Fruit fly (Drosophila melanogaster): Measurements from ENCODE around the gene Sugb.
A peak's percentile ranks its signal among the peaks of the same experiment; 100 is the strongest.

Sugb gene

DNA sequence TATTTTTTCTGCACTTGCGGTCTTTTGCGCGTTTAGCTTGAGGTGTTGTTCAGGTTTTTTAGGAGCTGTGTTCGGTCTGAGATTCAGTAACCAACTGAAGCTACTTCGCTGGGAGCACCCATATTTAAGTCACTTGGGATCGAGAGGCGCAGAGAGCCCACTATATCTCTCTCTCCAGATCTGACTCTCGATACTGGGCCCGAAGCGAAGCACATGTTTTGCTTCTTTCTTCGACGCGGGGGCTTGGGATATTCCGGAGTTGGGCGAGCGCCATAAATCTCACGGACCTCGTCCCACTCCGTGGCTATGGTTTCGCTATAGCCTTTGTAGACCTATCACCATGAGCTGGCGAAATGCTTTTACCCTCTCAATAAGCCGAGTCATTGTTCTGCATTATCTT lies 31.4 kb downstream of the Sugb start, which contains the start of gene CG14132 (continued):
- no peak for TF ChIP-seq CG3726 (GFP tag; IDR thresholded peaks at IDR 0.05)
- 0 out of 3 replicates have a peak, but pooled peaks have one; percentile 20 for TF ChIP-seq Dbx (GFP tag; IDR thresholded peaks at IDR 0.05)
- TF ChIP-seq Sry-β (GFP tag; optimal IDR thresholded peaks at IDR 0.05) = no peak
- TF ChIP-seq NK7.1 (GFP tag; optimal IDR thresholded peaks at IDR 0.05) = no peak
- TF ChIP-seq ham (GFP tag; IDR thresholded peaks at IDR 0.05) = no peak
- TF ChIP-seq ATbp (GFP tag; optimal IDR thresholded peaks at IDR 0.05) = no peak
- TF ChIP-seq fru (optimal IDR thresholded peaks at IDR 0.05) = no peak
- TF ChIP-seq CkIIα-i1 (GFP tag; IDR thresholded peaks at IDR 0.05) = no peak
- no peak for TF ChIP-seq CG33213 (GFP tag; optimal IDR thresholded peaks at IDR 0.05)
- TF ChIP-seq CG15479 (GFP tag; optimal IDR thresholded peaks at IDR 0.05) = no peak
- TF ChIP-seq toy (GFP tag; IDR thresholded peaks at IDR 0.05) = no peak
- TF ChIP-seq CG1603 (tag; optimal IDR thresholded peaks at IDR 0.05) = no peak
- no peak for TF ChIP-seq Xbp1 (GFP tag; optimal IDR thresholded peaks at IDR 0.05)
- TF ChIP-seq z (GFP tag; IDR thresholded peaks at IDR 0.05) = no peak
- no peak for TF ChIP-seq gsb-n (tag; optimal IDR thresholded peaks at IDR 0.05)
- TF ChIP-seq Bgb (GFP tag; IDR thresholded peaks at IDR 0.05; ENCODE audit: partially characterized antibody) = no peak
- no peak for TF ChIP-seq CG4820 (GFP tag; optimal IDR thresholded peaks at IDR 0.05)
- no peak for TF ChIP-seq ara (GFP tag; IDR thresholded peaks at IDR 0.05)
- TF ChIP-seq bcd (GFP tag; optimal IDR thresholded peaks at IDR 0.05) = no peak
- peak; percentile 32 for TF ChIP-seq sd (tag; optimal IDR thresholded peaks at IDR 0.05)
- TF ChIP-seq Poxn (GFP tag; IDR thresholded peaks at IDR 0.05) = no peak
- TF ChIP-seq Hsf (GFP tag; optimal IDR thresholded peaks at IDR 0.05) = no peak
- TF ChIP-seq CG8478 (optimal IDR thresholded peaks at IDR 0.05) = no peak
- TF ChIP-seq HHEX (GFP tag; optimal IDR thresholded peaks at IDR 0.05) = no peak
- no peak for TF ChIP-seq CG13624 (GFP tag; optimal IDR thresholded peaks at IDR 0.05)
- peak; percentile 55 for TF ChIP-seq nom (GFP tag; optimal IDR thresholded peaks at IDR 0.05)
- peak; percentile 48 for TF ChIP-seq vvl (GFP tag; IDR thresholded peaks at IDR 0.05)
- no peak for TF ChIP-seq ssp (GFP tag; IDR thresholded peaks at IDR 0.05)
- no peak for TF ChIP-seq Ssrp (tag; optimal IDR thresholded peaks at IDR 0.05)
- no peak for TF ChIP-seq vfl (GFP tag; optimal IDR thresholded peaks at IDR 0.05)
- TF ChIP-seq chinmo (GFP tag; IDR thresholded peaks at IDR 0.05; ENCODE audit: partially characterized antibody) = 0 out of 4 replicates have a peak, but pooled peaks have one; percentile 47
- TF ChIP-seq CG9817 (tag; optimal IDR thresholded peaks at IDR 0.05) = no peak
- TF ChIP-seq CG13894 (tag; optimal IDR thresholded peaks at IDR 0.05) = peak; percentile 60
- TF ChIP-seq Rfx (GFP tag; IDR thresholded peaks at IDR 0.05) = 0 out of 2 replicates have a peak, but pooled peaks have one; percentile 5
- no peak for TF ChIP-seq ERR (GFP tag; optimal IDR thresholded peaks at IDR 0.05)
- TF ChIP-seq Med (GFP tag) = peak; percentile 61
- TF ChIP-seq Trl (optimal IDR thresholded peaks at IDR 0.05) = peak; percentile 46 to 48
- no peak for TF ChIP-seq Trl (GFP tag; optimal IDR thresholded peaks at IDR 0.05)
- no peak for TF ChIP-seq CG10321 (GFP tag; IDR thresholded peaks at IDR 0.05)
- TF ChIP-seq gro (GFP tag; optimal IDR thresholded peaks at IDR 0.05) = no peak
- TF ChIP-seq Nf-YB (GFP tag; optimal IDR thresholded peaks at IDR 0.05) = no peak
- no peak for TF ChIP-seq zfh2 (GFP tag; optimal IDR thresholded peaks at IDR 0.05)
- 0 out of 3 replicates have a peak, but pooled peaks have one; percentile 40 for TF ChIP-seq ci (GFP tag; IDR thresholded peaks at IDR 0.05)
- no peak for TF ChIP-seq unc-4 (GFP tag; IDR thresholded peaks at IDR 0.05; ENCODE audit: partially characterized antibody)
- no peak for TF ChIP-seq sens (GFP tag)
- TF ChIP-seq CG12769 (tag; optimal IDR thresholded peaks at IDR 0.05) = peak; percentile 86
- TF ChIP-seq CG1529 (GFP tag; optimal IDR thresholded peaks at IDR 0.05) = no peak
- no peak for TF ChIP-seq CG6854 (GFP tag; optimal IDR thresholded peaks at IDR 0.05)
- no peak for TF ChIP-seq CG4404 (GFP tag; IDR thresholded peaks at IDR 0.05)
- no peak for TF ChIP-seq Abd-B (GFP tag; optimal IDR thresholded peaks at IDR 0.05)
- no peak for TF ChIP-seq CG11085 (GFP tag; IDR thresholded peaks at IDR 0.05)
- no peak for TF ChIP-seq CG6683 (GFP tag; optimal IDR thresholded peaks at IDR 0.05)
- no peak for TF ChIP-seq crol (GFP tag; IDR thresholded peaks at IDR 0.05)

Data from whole organism, embryonic.